Fruit fly (Drosophila melanogaster): ENCODE results near the gene CG34268.

DNA sequence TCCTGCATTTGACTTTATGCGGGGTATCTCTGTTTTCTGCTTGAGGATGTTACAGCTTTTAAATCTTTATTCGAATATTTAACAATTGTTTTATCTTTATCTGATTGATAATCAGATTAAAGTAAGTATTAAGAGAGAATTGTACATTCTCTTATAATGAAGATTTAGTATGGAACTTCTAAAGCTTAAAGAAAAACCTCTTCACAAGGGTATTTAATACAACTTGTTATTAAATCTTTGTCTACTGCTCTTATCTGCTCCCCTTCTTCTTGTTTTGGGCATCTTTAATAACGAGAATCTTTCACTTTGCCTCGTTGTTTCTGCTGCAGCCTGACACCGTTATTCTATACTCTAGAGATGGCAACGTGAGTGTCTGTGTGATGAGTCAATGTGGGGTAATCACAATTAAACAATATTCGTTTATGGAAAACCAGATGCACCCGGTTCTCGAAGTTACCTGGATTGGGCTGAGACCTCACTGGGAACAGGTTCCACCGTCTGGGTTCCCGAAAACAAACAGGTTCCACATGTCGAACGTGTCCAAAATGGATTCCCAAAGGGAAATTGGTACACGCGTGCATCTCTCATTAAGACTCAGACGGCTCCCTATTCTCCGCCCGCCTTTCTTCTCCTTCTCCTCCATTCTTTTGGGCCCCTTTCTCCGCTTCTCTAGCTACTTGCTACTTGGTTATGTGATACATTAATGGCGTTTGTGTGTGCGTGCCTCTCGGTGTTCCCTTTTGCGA is 49.5 kb downstream of the CG34268 start:
- TF ChIP-seq pan (optimal IDR thresholded peaks at IDR 0.05), result no peak
- TF ChIP-seq Mio (GFP tag; optimal IDR thresholded peaks at IDR 0.05), result no peak
- no peak for TF ChIP-seq sv (GFP tag; optimal IDR thresholded peaks at IDR 0.05)
- no peak for TF ChIP-seq Abd-B (GFP tag; optimal IDR thresholded peaks at IDR 0.05)
- peak in 1 of 2 experiments; percentile 83 for TF ChIP-seq foxo (GFP tag; optimal IDR thresholded peaks at IDR 0.05)
- TF ChIP-seq dmrt93B (GFP tag; optimal IDR thresholded peaks at IDR 0.05), result peak; percentile 42
- no peak for TF ChIP-seq Dif (GFP tag; optimal IDR thresholded peaks at IDR 0.05; ENCODE audit: partially characterized antibody)

All from whole organism, wandering third instar larva.